Fruit fly (Drosophila melanogaster) whole organism, embryonic: ENCODE results near the gene ND-30.

Source experiments
- Atf3 ChIP-seq: fragments of 200-800 bp; sonication (Bioruptor generic); optimal IDR thresholded peaks from 3 replicates; lab custom pipeline; 2016; ENCODE audit warnings: missing biosample characterization, missing genetic modification characterization
- CG1024 ChIP-seq: fragments of 200-800 bp; sonication (Bioruptor generic); IDR thresholded peaks from 2 replicates; pipeline ENCODE4 v1.3.6; 2022; ENCODE audit warnings: missing biosample characterization, missing genetic modification characterization
- CG10431 ChIP-seq: fragments of 200-800 bp; sonication (Bioruptor generic); optimal IDR thresholded peaks from 3 replicates; lab custom pipeline; 2018; ENCODE audit warnings: missing biosample characterization, mild to moderate bottlenecking, missing genetic modification characterization
- CG10959 ChIP-seq: fragments of 200-800 bp; sonication (Bioruptor generic); IDR thresholded peaks from 2 replicates; pipeline ENCODE4 v1.3.6; 2022; ENCODE audit warnings: missing biosample characterization, missing genetic modification characterization
- CG14965 ChIP-seq: fragments of 200-800 bp; sonication (Bioruptor generic); optimal IDR thresholded peaks from 2 replicates; lab custom pipeline; 2016; ENCODE audit warnings: missing biosample characterization, missing genetic modification characterization, borderline replicate concordance
- CG16815 ChIP-seq: fragments of 200-800 bp; sonication (Bioruptor generic); optimal IDR thresholded peaks from 3 replicates; lab custom pipeline; 2017; ENCODE audit warnings: missing biosample characterization, mild to moderate bottlenecking, missing genetic modification characterization
- CG17568 ChIP-seq: fragments of 200-800 bp; sonication (Bioruptor generic); optimal IDR thresholded peaks from 2 replicates; lab custom pipeline; 2018; ENCODE audit warnings: missing biosample characterization, mild to moderate bottlenecking, missing genetic modification characterization, moderate library complexity
- CG17829 ChIP-seq: fragments of 200-800 bp; optimal IDR thresholded peaks from 2 replicates; lab custom pipeline; 2019; ENCODE audit warnings: missing biosample characterization, mild to moderate bottlenecking, missing genetic modification characterization, moderate library complexity
- CG2199 ChIP-seq: fragments of 200-800 bp; sonication (Bioruptor generic); IDR thresholded peaks from 3 replicates; pipeline ENCODE4 v1.3.6; 2022; ENCODE audit warnings: missing biosample characterization, missing genetic modification characterization
- CG30020 ChIP-seq: fragments of 200-800 bp; optimal IDR thresholded peaks from 2 replicates; lab custom pipeline; 2019; ENCODE audit warnings: missing biosample characterization, mild to moderate bottlenecking, missing genetic modification characterization, moderate library complexity
- CG31388 ChIP-seq: fragments of 200-800 bp; sonication (Bioruptor generic); optimal IDR thresholded peaks from 2 replicates; lab custom pipeline; 2016; ENCODE audit warnings: missing biosample characterization, missing genetic modification characterization
- CG31441 ChIP-seq: fragments of 200-800 bp; sonication (Bioruptor generic); IDR thresholded peaks from 2 replicates; pipeline ENCODE4 v1.3.6; 2022; ENCODE audit warnings: missing biosample characterization, missing genetic modification characterization
- CG32532 ChIP-seq: fragments of 200-800 bp; sonication (Bioruptor generic); IDR thresholded peaks from 2 replicates; pipeline ENCODE4 v1.3.6; 2022; ENCODE audit warnings: missing biosample characterization, missing genetic modification characterization
- CG7271 ChIP-seq: fragments of 200-800 bp; sonication (Bioruptor generic); optimal IDR thresholded peaks from 2 replicates; lab custom pipeline; 2018; ENCODE audit warnings: missing biosample characterization, mild to moderate bottlenecking, missing genetic modification characterization, moderate library complexity
- CG7745 ChIP-seq: fragments of 200-800 bp; sonication (Bioruptor generic); optimal IDR thresholded peaks from 2 replicates; lab custom pipeline; 2018; ENCODE audit warnings: missing biosample characterization, mild to moderate bottlenecking, missing genetic modification characterization, moderate library complexity
- CG8281 ChIP-seq: fragments of 200-800 bp; sonication (Bioruptor generic); optimal IDR thresholded peaks from 2 replicates; lab custom pipeline; 2018; ENCODE audit warnings: missing biosample characterization, mild to moderate bottlenecking, missing genetic modification characterization, moderate library complexity
- CG8290 ChIP-seq, 3 experiments: fragments of 200-800 bp; sonication (Bioruptor generic); optimal IDR thresholded peaks; 2 replicates each; lab custom pipeline; 2016 to 2019; ENCODE audit warnings: missing biosample characterization in 3 of 3, missing genetic modification characterization in 3 of 3, mild to moderate bottlenecking in 2 of 3, moderate library complexity in 1 of 3
- Dbx ChIP-seq: fragments of 200-800 bp; sonication (Bioruptor generic); IDR thresholded peaks from 3 replicates; pipeline ENCODE4 v1.3.6; 2022; ENCODE audit warnings: missing biosample characterization, missing genetic modification characterization
- Deaf1 ChIP-seq: fragments of 200-800 bp; optimal IDR thresholded peaks from 3 replicates; lab custom pipeline; 2019; ENCODE audit warnings: missing biosample characterization, mild to moderate bottlenecking, missing genetic modification characterization, moderate library complexity
- Dll ChIP-seq: fragments of 200-800 bp; sonication (Bioruptor generic); IDR thresholded peaks from 4 replicates; pipeline ENCODE4 v1.3.6; 2022; ENCODE audit warnings: missing biosample characterization, missing genetic modification characterization; ENCODE audit not compliant: partially characterized antibody
- Drgx ChIP-seq: fragments of 200-800 bp; sonication (Bioruptor generic); IDR thresholded peaks from 2 replicates; pipeline ENCODE4 v1.3.6; 2022; ENCODE audit warnings: missing biosample characterization, missing genetic modification characterization
- E2f2 ChIP-seq: fragments of 200-800 bp; sonication (Bioruptor generic); IDR thresholded peaks from 2 replicates; pipeline ENCODE4 v1.3.6; 2022; ENCODE audit warnings: missing biosample characterization, missing genetic modification characterization
- Elba2 ChIP-seq: fragments of 200-800 bp; sonication (Bioruptor generic); optimal IDR thresholded peaks from 3 replicates; lab custom pipeline; 2016; ENCODE audit warnings: missing biosample characterization, missing genetic modification characterization
- GATAe ChIP-seq: fragments of 200-800 bp; sonication (Bioruptor generic); conservative IDR thresholded peaks from 2 replicates; pipeline ENCODE4 v1.3.6; 2022; ENCODE audit warnings: missing biosample characterization, missing genetic modification characterization
- HLH3B ChIP-seq: fragments of 200-800 bp; sonication (Bioruptor generic); IDR thresholded peaks from 2 replicates; pipeline ENCODE4 v1.3.6; 2022; ENCODE audit warnings: missing biosample characterization, missing genetic modification characterization
- Hmr ChIP-seq: fragments of 200-800 bp; sonication (Bioruptor generic); optimal IDR thresholded peaks from 3 replicates; lab custom pipeline; 2017; ENCODE audit warnings: mild to moderate bottlenecking, missing biosample characterization, missing genetic modification reagents, missing genetic modification characterization
- MTF-1 ChIP-seq: fragments of 200-800 bp; sonication (Bioruptor generic); optimal IDR thresholded peaks from 2 replicates; lab custom pipeline; 2018; ENCODE audit warnings: missing biosample characterization, mild to moderate bottlenecking, missing genetic modification characterization, borderline replicate concordance
- Myb ChIP-seq: fragments of 200-800 bp; sonication (Bioruptor generic); optimal IDR thresholded peaks from 2 replicates; lab custom pipeline; 2016; ENCODE audit warnings: missing biosample characterization, missing genetic modification characterization
- NFAT ChIP-seq: fragments of 200-800 bp; sonication (Bioruptor generic); IDR thresholded peaks from 2 replicates; pipeline ENCODE4 v1.3.6; 2022; ENCODE audit warnings: missing biosample characterization, missing genetic modification characterization
- Nf-YB ChIP-seq: fragments of 200-800 bp; sonication (Bioruptor generic); optimal IDR thresholded peaks from 3 replicates; lab custom pipeline; 2019; ENCODE audit warnings: missing biosample characterization, mild to moderate bottlenecking, missing genetic modification characterization, moderate library complexity
- Nf-YC ChIP-seq: fragments of 200-800 bp; optimal IDR thresholded peaks from 3 replicates; lab custom pipeline; 2019; ENCODE audit warnings: missing biosample characterization, mild to moderate bottlenecking, missing genetic modification characterization, moderate library complexity
- Pdp1 ChIP-seq, 2 experiments: fragments of 200-800 bp; sonication (Bioruptor generic); optimal IDR thresholded peaks; 3 replicates each; lab custom pipeline; 2016; ENCODE audit warnings: missing biosample characterization in 2 of 2, missing genetic modification characterization in 2 of 2, mild to moderate bottlenecking in 1 of 2, moderate library complexity in 1 of 2
- Six4 ChIP-seq: fragments of 200-800 bp; sonication (Bioruptor generic); optimal IDR thresholded peaks from 2 replicates; lab custom pipeline; 2016; ENCODE audit warnings: missing biosample characterization, missing genetic modification characterization
- Sry-β ChIP-seq: fragments of 200-800 bp; sonication (Bioruptor generic); optimal IDR thresholded peaks from 2 replicates; lab custom pipeline; 2018; ENCODE audit warnings: missing biosample characterization, mild to moderate bottlenecking, missing genetic modification characterization, moderate library complexity
- Xrp1 ChIP-seq: fragments of 200-800 bp; sonication (Bioruptor generic); IDR thresholded peaks from 2 replicates; pipeline ENCODE4 v1.3.6; 2022; ENCODE audit warnings: missing biosample characterization, missing genetic modification characterization
- amos ChIP-seq: fragments of 200-800 bp; sonication (Bioruptor generic); IDR thresholded peaks from 2 replicates; pipeline ENCODE4 v1.3.6; 2022; ENCODE audit warnings: missing biosample characterization, missing genetic modification characterization; ENCODE audit not compliant: partially characterized antibody
- bab2 ChIP-seq: fragments of 200-800 bp; sonication (Bioruptor generic); optimal IDR thresholded peaks from 2 replicates; lab custom pipeline; 2016; ENCODE audit warnings: missing biosample characterization, missing genetic modification characterization
- btn ChIP-seq: fragments of 200-800 bp; sonication (Bioruptor generic); optimal IDR thresholded peaks from 2 replicates; lab custom pipeline; 2016; ENCODE audit warnings: missing biosample characterization, missing genetic modification characterization
- emc ChIP-seq: fragments of 200-800 bp; sonication (Bioruptor generic); optimal IDR thresholded peaks from 2 replicates; lab custom pipeline; 2016; ENCODE audit warnings: missing biosample characterization, missing genetic modification characterization
- exex ChIP-seq: fragments of 200-800 bp; sonication (Bioruptor generic); optimal IDR thresholded peaks from 4 replicates; lab custom pipeline; 2018; ENCODE audit warnings: missing biosample characterization, mild to moderate bottlenecking, missing genetic modification characterization, moderate library complexity
- eyg ChIP-seq: fragments of 200-800 bp; sonication (Bioruptor generic); optimal IDR thresholded peaks from 3 replicates; lab custom pipeline; 2016; ENCODE audit warnings: missing biosample characterization, missing genetic modification characterization
- gem ChIP-seq: fragments of 200-800 bp; sonication (Bioruptor generic); optimal IDR thresholded peaks from 2 replicates; lab custom pipeline; 2019; ENCODE audit warnings: missing biosample characterization, mild to moderate bottlenecking, missing genetic modification characterization, moderate library complexity
- lola ChIP-seq, 3 experiments: fragments of >200 bp in 2 of 3; fragments of 200-800 bp in 1 of 3; sonication (Bioruptor generic) in 1 of 3; optimal IDR thresholded peaks; 2 replicates each; lab custom pipeline; 2017 to 2019; ENCODE audit warnings: missing biosample characterization in 3 of 3, missing genetic modification characterization in 3 of 3, mild to moderate bottlenecking in 1 of 3, moderate library complexity in 1 of 3
- luna ChIP-seq: fragments of 200-800 bp; sonication (Bioruptor generic); optimal IDR thresholded peaks from 2 replicates; lab custom pipeline; 2016; ENCODE audit warnings: missing biosample characterization, missing genetic modification characterization
- nerfin-2 ChIP-seq: fragments of 200-800 bp; sonication (Bioruptor generic); IDR thresholded peaks from 2 replicates; pipeline ENCODE4 v1.3.6; 2022; ENCODE audit warnings: missing biosample characterization, missing genetic modification characterization; ENCODE audit not compliant: partially characterized antibody
- pita ChIP-seq: fragments of 200-800 bp; sonication (Bioruptor generic); optimal IDR thresholded peaks from 2 replicates; lab custom pipeline; 2017; ENCODE audit warnings: missing biosample characterization, mild to moderate bottlenecking, missing genetic modification characterization
- scrt ChIP-seq: fragments of 200-800 bp; sonication (Bioruptor generic); optimal IDR thresholded peaks from 2 replicates; lab custom pipeline; 2018; ENCODE audit warnings: missing biosample characterization, mild to moderate bottlenecking, missing genetic modification characterization, moderate library complexity
- sens ChIP-seq: fragments of 200-800 bp; sonication (Bioruptor generic); peaks from one replicate; lab custom pipeline; 2016; ENCODE audit warnings: missing biosample characterization, missing genetic modification characterization
- tx ChIP-seq: fragments of 200-800 bp; sonication (Bioruptor generic); optimal IDR thresholded peaks from 2 replicates; lab custom pipeline; 2016; ENCODE audit warnings: missing biosample characterization, missing genetic modification characterization
- usp ChIP-seq: fragments of >200 bp; optimal IDR thresholded peaks from 2 replicates; lab custom pipeline; 2017; ENCODE audit warnings: missing biosample characterization, missing genetic modification characterization
- zfh2 ChIP-seq: fragments of 200-800 bp; sonication (Bioruptor generic); optimal IDR thresholded peaks from 2 replicates; lab custom pipeline; 2016; ENCODE audit warnings: missing biosample characterization, missing genetic modification characterization

The ND-30 gene

DNA sequence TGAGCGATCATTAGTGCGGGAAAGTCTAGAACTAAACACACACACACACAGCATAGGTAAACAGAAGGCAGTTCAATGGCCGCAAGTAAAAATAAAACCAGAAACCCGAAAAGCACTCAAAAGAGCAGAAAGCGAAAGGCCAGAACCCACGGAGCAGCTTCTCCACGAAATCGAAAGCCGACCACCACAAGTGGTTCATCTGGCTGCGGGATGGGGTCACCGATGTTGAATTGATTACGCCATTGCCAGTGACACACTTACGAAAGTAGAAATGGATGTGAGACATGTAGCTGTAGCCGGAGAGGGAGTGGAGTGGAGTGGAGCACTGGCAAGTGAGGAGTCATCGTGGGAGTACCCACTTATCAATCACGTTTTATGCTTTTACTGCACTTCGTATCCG, 18.0 kb downstream of the ND-30 start (continued):
- TF ChIP-seq zfh2 (GFP tag; lab: Kevin White, UChicago) (no peak), Myb (no peak), Deaf1 (tag; lab: Kevin White, UChicago) (peak; percentile 7), Dll (no peak), CG14965 (GFP tag; lab: Kevin White, UChicago) (no peak), Six4 (no peak), sens (GFP tag; lab: Kevin White, UChicago) (peak; percentile 56), luna (GFP tag; lab: Kevin White, UChicago) (no peak), tx (GFP tag; lab: Kevin White, UChicago) (no peak), Atf3 (GFP tag; lab: Kevin White, UChicago) (no peak), Elba2 (GFP tag; lab: Kevin White, UChicago) (no peak), Drgx (no peak), CG31441 (GFP tag; lab: Robert Waterston, UW) (peak; percentile 28; the same call in 1 of the 2 replicates), usp (GFP tag; lab: Kevin White, UChicago) (no peak), Sry-β (GFP tag; lab: Kevin White, UChicago) (peak; percentile 39), CG30020 (tag; lab: Kevin White, UChicago) (no peak), CG7745 (tag; lab: Kevin White, UChicago) (peak; percentile 64), Hmr (GFP tag; lab: Kevin White, UChicago) (no peak), nerfin-2 (GFP tag; lab: Robert Waterston, UW) (no peak), MTF-1 (GFP tag; lab: Kevin White, UChicago) (peak; percentile 10), btn (GFP tag; lab: Kevin White, UChicago) (no peak), exex (tag; lab: Kevin White, UChicago) (no peak), lola (GFP tag; optimal IDR thresholded peaks at IDR 0.05; lab: Kevin White, UChicago) (peak in 1 of 3 experiments; percentile 33), HLH3B (GFP tag; lab: Robert Waterston, UW) (no peak), GATAe (GFP tag; lab: Robert Waterston, UW) (no peak), pita (no peak), scrt (GFP tag; lab: Kevin White, UChicago) (no peak), Pdp1 (GFP tag; optimal IDR thresholded peaks at IDR 0.05; lab: Kevin White, UChicago) (peak in 1 of 2 experiments; percentile 73), bab2 (GFP tag; lab: Kevin White, UChicago) (no peak), CG10431 (GFP tag; lab: Kevin White, UChicago) (peak; percentile 85), eyg (GFP tag; lab: Kevin White, UChicago) (no peak), CG8290 (GFP tag; optimal IDR thresholded peaks at IDR 0.05; lab: Kevin White, UChicago) (no peak), CG8290 (tag; optimal IDR thresholded peaks at IDR 0.05; lab: Kevin White, UChicago) (peak in 1 of 2 experiments; percentile 38), CG2199 (GFP tag; lab: Robert Waterston, UW) (no peak), Nf-YC (tag; lab: Kevin White, UChicago) (no peak), CG7271 (tag; lab: Kevin White, UChicago) (no peak), CG17568 (peak; percentile 32), CG16815 (GFP tag; lab: Kevin White, UChicago) (no peak), NFAT (GFP tag; lab: Robert Waterston, UW) (no peak), emc (GFP tag; lab: Kevin White, UChicago) (no peak), Dbx (GFP tag; lab: Robert Waterston, UW) (no peak), E2f2 (no peak), amos (GFP tag; lab: Robert Waterston, UW) (no peak), CG32532 (GFP tag; lab: Robert Waterston, UW) (no peak), gem (no peak), CG8281 (tag; lab: Kevin White, UChicago) (no peak), CG17829 (tag; lab: Kevin White, UChicago) (peak; percentile 16), CG10959 (GFP tag; lab: Robert Waterston, UW) (no peak), CG31388 (GFP tag; lab: Kevin White, UChicago) (no peak), CG1024 (GFP tag; lab: Robert Waterston, UW) (no peak), Nf-YB (no peak), Xrp1 (GFP tag; lab: Robert Waterston, UW) (peak; percentile 11; the same call in 1 of the 2 replicates)
